Fruit fly (Drosophila melanogaster) S2 (cell line): ENCODE data around the gene CG11052.

ENCODE experiments used
- CG8478 ChIP-seq: fragments of >200 bp; optimal IDR thresholded peaks from 2 replicates; lab custom pipeline; 2018
- CTCF ChIP-seq, 2 experiments: fragments of >200 bp; optimal IDR thresholded peaks; 2 replicates each; lab custom pipeline; 2018

CG11052 gene

dm6 chr3R:8001074-8001669 lies 7.9 kb downstream of the CG11052 start, which contains the start of the genes Kmn2 and CG2698:
Gene Kmn2 (minus strand): TSS chr3R:8001309.
Gene CG2698 (plus strand): TSS chr3R:8001562.
- TF ChIP-seq CTCF (optimal IDR thresholded peaks at IDR 0.05; lab: Kevin White, UChicago) (no peak), CG8478 (lab: Kevin White, UChicago) (no peak)

DNA sequence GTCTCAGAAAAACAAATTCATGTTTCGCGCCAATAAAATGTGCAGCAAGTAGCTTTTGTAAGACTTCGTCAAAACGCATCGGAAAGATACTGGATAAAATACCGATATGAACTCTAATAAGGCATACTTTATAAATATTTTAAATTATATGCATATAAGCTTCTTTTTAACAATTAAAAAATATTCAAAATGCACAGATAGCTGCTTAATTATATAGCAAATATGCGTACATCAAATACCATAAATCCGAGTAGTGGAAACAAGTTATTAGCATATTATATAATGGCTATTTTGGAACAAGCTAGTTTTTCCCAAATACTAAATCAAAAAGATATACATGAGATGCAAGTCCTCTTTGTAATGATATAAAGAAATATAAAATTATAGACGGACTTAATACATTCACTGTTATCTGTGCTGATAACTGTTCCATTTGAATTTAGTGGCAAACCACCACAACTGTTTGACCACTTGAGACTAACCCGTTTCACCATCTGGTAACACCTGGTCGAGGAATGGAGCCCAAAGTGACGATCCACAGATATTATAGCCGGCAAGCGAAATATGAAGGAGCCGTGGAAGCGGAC lies 9.5 kb downstream of the CG11052 start, which contains the start of gene PIG-H:
PIG-H (plus strand) TSS at position 303 of the 587 bp plus-strand sequence.
- no peak for TF ChIP-seq CG8478 (lab: Kevin White, UChicago)
- TF ChIP-seq CTCF (optimal IDR thresholded peaks at IDR 0.05; lab: Kevin White, UChicago) = no peak

dm6 chr3R:7998778-7999177 lies 10.3 kb downstream of the CG11052 start:
- TF ChIP-seq CTCF (optimal IDR thresholded peaks at IDR 0.05; lab: Kevin White, UChicago) (no peak), CG8478 (lab: Kevin White, UChicago) (no peak)

dm6 chr3R:7995722-7996121 lies 13.4 kb downstream of the CG11052 start, which contains the start of gene Elovl7:
Gene Elovl7 (minus strand): TSS chr3R:7995852.
- TF ChIP-seq CTCF (optimal IDR thresholded peaks at IDR 0.05; lab: Kevin White, UChicago) = no peak
- no peak for TF ChIP-seq CG8478 (lab: Kevin White, UChicago)

DNA sequence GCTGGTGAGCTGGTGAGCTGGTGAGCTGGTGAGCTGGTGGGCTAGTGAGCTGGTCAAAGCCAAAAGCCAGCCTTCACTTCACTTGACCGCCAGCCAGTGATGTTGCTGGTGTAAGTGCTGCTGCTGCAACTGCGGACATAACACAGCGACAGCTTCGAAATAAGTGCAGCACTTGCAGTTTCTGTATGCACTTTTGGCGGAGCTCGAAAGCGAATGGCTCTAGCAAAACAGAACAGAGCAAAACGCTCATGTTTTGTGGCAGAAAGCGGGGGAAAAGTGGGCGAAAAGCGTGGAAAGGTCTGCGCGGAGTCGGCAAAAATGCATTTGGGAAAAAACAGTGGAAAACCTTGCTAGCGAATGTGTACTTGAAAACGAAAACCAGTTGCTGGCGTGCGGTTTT lies 14.5 kb downstream of the CG11052 start:
- TF ChIP-seq CG8478 (lab: Kevin White, UChicago) = no peak
- TF ChIP-seq CTCF (optimal IDR thresholded peaks at IDR 0.05; lab: Kevin White, UChicago) = no peak

- no peak for TF ChIP-seq CG8478 (lab: Kevin White, UChicago)
- TF ChIP-seq CTCF (optimal IDR thresholded peaks at IDR 0.05; lab: Kevin White, UChicago) = no peak
Observed at dm6 chr3R:7993506-7993905, 15.6 kb downstream of the CG11052 start.

dm6 chr3R:7992100-7992499 lies 17.0 kb downstream of the CG11052 start:
- TF ChIP-seq CG8478 (lab: Kevin White, UChicago) (no peak), CTCF (optimal IDR thresholded peaks at IDR 0.05; lab: Kevin White, UChicago) (no peak)

dm6 chr3R:7991446-7991845 lies 17.7 kb downstream of the CG11052 start:
- TF ChIP-seq CTCF (optimal IDR thresholded peaks at IDR 0.05; lab: Kevin White, UChicago) (no peak), CG8478 (lab: Kevin White, UChicago) (no peak)

DNA sequence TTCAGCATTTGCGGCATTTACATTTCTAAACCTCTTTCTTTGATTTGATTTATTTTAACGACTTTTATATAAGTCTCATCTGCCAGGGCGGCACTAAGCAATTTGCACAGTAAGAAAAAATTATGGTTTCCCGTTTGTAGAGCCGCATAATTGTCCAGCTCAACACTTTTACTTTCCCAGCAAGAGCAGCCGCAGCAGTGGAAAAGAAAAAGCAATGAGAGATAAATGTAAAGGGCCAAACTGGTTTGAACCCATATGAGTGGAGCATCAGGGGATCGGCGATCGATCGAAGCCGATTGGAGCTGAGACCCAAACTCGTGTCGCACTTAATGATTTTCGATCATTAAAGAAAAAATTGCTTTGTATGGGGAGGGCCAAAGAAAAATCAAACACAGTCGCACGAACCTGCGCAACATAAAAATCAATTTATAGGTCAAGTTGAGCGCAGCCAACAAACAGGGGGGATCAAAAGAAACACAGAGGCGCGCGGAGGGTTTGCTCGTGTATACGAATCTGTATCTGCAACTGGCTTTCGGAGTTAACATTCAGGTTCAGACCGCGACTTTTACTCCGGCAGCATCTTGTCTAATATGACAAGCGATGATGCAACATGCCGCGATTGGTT lies 18.2 kb downstream of the CG11052 start:
- TF ChIP-seq CTCF (optimal IDR thresholded peaks at IDR 0.05; lab: Kevin White, UChicago) = no peak
- no peak for TF ChIP-seq CG8478 (lab: Kevin White, UChicago)

DNA sequence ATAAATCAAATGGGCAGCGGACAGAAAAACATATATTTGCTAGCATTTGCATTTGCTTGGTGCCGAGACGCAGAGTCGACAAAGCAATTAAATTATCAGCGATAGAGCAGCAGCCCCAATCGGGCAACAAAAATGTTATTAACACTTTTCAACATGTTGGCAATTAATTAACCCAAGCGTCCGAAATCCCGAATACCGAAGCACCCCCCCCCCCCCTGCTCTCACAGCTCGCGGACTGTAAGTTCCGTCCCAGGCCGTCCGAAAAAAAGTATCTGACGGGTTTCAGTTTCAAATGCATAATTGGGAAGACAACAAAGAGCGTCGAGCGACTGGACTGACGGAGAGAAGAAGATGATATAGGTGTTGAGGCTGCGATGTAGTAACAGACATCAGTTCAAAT lies 18.8 kb downstream of the CG11052 start:
- no peak for TF ChIP-seq CG8478 (lab: Kevin White, UChicago)
- no peak for TF ChIP-seq CTCF (optimal IDR thresholded peaks at IDR 0.05; lab: Kevin White, UChicago)

- TF ChIP-seq CTCF (optimal IDR thresholded peaks at IDR 0.05; lab: Kevin White, UChicago) = peak; percentile 80 to 92
- TF ChIP-seq CG8478 (lab: Kevin White, UChicago) = no peak
Observed at dm6 chr3R:7981396-7981795, 27.7 kb downstream of the CG11052 start.

DNA sequence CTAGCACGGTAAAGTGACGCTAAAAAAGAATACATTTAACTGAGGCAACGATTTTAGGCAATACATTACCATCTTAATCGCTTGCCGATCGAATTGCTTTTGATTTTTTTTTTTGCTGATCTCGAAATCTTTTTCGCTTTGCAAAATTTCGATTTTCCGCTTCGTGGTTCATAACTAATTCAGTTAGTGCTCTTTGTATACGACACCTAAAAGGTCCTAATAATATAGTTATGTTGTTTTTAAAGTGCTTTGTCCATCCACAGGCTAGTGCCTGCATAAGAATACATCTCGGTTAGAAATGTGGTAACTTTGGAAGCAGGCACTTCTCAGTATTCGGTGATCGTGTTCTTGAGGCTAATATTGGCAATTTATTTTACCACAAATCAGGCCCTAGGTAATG lies 28.9 kb downstream of the CG11052 start, which contains the start of gene Sfp84E:
Sfp84E (minus strand) TSS at position 101 of the 400 bp plus-strand sequence.
- no peak for TF ChIP-seq CTCF (optimal IDR thresholded peaks at IDR 0.05; lab: Kevin White, UChicago)
- TF ChIP-seq CG8478 (lab: Kevin White, UChicago) = no peak

DNA sequence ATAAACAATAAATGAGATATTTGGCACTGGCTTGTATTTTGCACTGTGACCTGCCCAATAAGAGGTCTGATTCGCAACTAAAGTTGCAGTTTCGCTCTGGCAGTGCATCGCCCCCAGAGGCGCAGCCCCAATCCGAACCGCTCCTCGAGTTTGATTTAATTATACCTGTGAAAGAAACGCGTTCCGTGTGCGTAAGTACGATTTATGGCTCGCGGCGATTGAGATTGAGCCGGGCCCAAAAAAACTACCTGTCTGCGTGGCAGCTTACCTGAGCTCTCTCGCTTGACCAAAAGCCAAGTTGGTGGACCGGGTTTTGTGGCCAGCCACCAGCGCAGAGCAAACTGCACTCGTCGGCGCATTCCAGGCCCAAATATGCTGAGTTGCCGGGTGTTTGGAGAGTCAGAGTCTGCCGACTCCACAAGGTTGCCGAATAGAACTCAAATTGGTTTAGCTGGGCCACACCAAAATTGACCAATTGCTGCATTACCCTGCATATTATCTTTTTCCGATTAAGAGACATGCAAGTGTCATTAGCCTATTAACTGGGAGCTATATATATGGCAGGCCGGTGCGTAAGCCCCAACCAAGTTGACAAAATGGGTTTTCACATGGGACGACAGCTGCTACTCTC lies 30.6 kb downstream of the CG11052 start, which contains the start of the genes CD98hc and Os-C:
CD98hc (minus strand) TSS at position 50 of the 631 bp plus-strand sequence.
Os-C (plus strand) TSS at position 581 of the 631 bp plus-strand sequence.
- TF ChIP-seq CTCF (optimal IDR thresholded peaks at IDR 0.05; lab: Kevin White, UChicago) (no peak), CG8478 (lab: Kevin White, UChicago) (no peak)
